Fruit fly (Drosophila melanogaster) whole organism, embryonic: ENCODE data around the gene elfless.

Experiments
- Atf-2 ChIP-seq: fragments of 200-800 bp; sonication (Bioruptor generic); optimal IDR thresholded peaks from 2 replicates; lab custom pipeline; 2016; ENCODE audit warnings: missing biosample characterization, missing genetic modification characterization
- B-H1 ChIP-seq: fragments of 200-800 bp; sonication (Bioruptor generic); IDR thresholded peaks from 3 replicates; pipeline ENCODE4 v1.3.6; 2022; ENCODE audit warnings: missing biosample characterization, missing genetic modification characterization
- Bdp1 ChIP-seq: fragments of 200-800 bp; sonication (Bioruptor generic); optimal IDR thresholded peaks from 3 replicates; lab custom pipeline; 2016; ENCODE audit warnings: missing biosample characterization, missing genetic modification characterization
- CG10267 ChIP-seq: fragments of 200-800 bp; sonication (Bioruptor generic); optimal IDR thresholded peaks from 2 replicates; lab custom pipeline; 2018; ENCODE audit warnings: missing biosample characterization, mild to moderate bottlenecking, missing genetic modification characterization, moderate library complexity
- CG10543 ChIP-seq: fragments of 200-800 bp; sonication (Bioruptor generic); optimal IDR thresholded peaks from 3 replicates; lab custom pipeline; 2017; ENCODE audit warnings: missing biosample characterization, mild to moderate bottlenecking, missing genetic modification characterization, moderate library complexity
- CG10565 ChIP-seq: fragments of 200-800 bp; sonication (Bioruptor generic); optimal IDR thresholded peaks from 3 replicates; lab custom pipeline; 2016; ENCODE audit warnings: missing biosample characterization, mild to moderate bottlenecking, missing genetic modification characterization
- CG10979 ChIP-seq: fragments of 200-800 bp; sonication (Bioruptor generic); optimal IDR thresholded peaks from 2 replicates; lab custom pipeline; 2018; ENCODE audit warnings: missing biosample characterization, mild to moderate bottlenecking, missing genetic modification characterization, moderate library complexity
- CG12659 ChIP-seq: fragments of 200-800 bp; sonication (Bioruptor generic); optimal IDR thresholded peaks from 3 replicates; lab custom pipeline; 2017; ENCODE audit warnings: mild to moderate bottlenecking, missing biosample characterization, missing genetic modification reagents, missing genetic modification characterization
- CG13287 ChIP-seq: fragments of 200-800 bp; sonication (Bioruptor generic); IDR thresholded peaks from 2 replicates; pipeline ENCODE4 v1.3.6; 2022; ENCODE audit warnings: missing biosample characterization, missing genetic modification characterization; ENCODE audit not compliant: partially characterized antibody
- CG14014 ChIP-seq: fragments of 200-800 bp; sonication (Bioruptor generic); IDR thresholded peaks from 2 replicates; pipeline ENCODE4 v1.3.6; 2022; ENCODE audit warnings: missing biosample characterization, missing genetic modification characterization
- CG14050 ChIP-seq: fragments of 200-800 bp; sonication (Bioruptor generic); IDR thresholded peaks from 3 replicates; pipeline ENCODE4 v1.3.6; 2022; ENCODE audit warnings: missing biosample characterization, missing genetic modification characterization
- CG14441 ChIP-seq: fragments of 200-800 bp; sonication (Bioruptor generic); IDR thresholded peaks from 2 replicates; pipeline ENCODE4 v1.3.6; 2022; ENCODE audit warnings: missing biosample characterization, missing genetic modification characterization
- CG18764 ChIP-seq: fragments of 200-800 bp; sonication (Bioruptor generic); optimal IDR thresholded peaks from 3 replicates; lab custom pipeline; 2016; ENCODE audit warnings: missing biosample characterization, missing genetic modification characterization
- CG2875 ChIP-seq: fragments of 200-800 bp; sonication (Bioruptor generic); optimal IDR thresholded peaks from 2 replicates; lab custom pipeline; 2017; ENCODE audit warnings: missing biosample characterization, mild to moderate bottlenecking, missing genetic modification characterization, missing genetic modification reagents
- CG31224 ChIP-seq: fragments of 200-800 bp; sonication (Bioruptor generic); IDR thresholded peaks from 2 replicates; pipeline ENCODE4 v1.3.6; 2022; ENCODE audit warnings: missing biosample characterization, missing genetic modification characterization
- CG4617 ChIP-seq: fragments of 200-800 bp; sonication (Bioruptor generic); optimal IDR thresholded peaks from 3 replicates; lab custom pipeline; 2016; ENCODE audit warnings: missing biosample characterization, missing genetic modification characterization, borderline replicate concordance
- CG8388 ChIP-seq: fragments of 200-800 bp; sonication (Bioruptor generic); optimal IDR thresholded peaks from 2 replicates; lab custom pipeline; 2019; ENCODE audit warnings: missing biosample characterization, mild to moderate bottlenecking, missing genetic modification characterization, moderate library complexity
- CG9876 ChIP-seq: fragments of 200-800 bp; sonication (Bioruptor generic); optimal IDR thresholded peaks from 2 replicates; lab custom pipeline; 2016; ENCODE audit warnings: missing biosample characterization, missing genetic modification characterization
- D ChIP-seq, 2 experiments: fragments of 200-800 bp in 1 of 2; fragments of >200 bp in 1 of 2; sonication (Bioruptor generic) in 1 of 2; optimal IDR thresholded peaks; 2 replicates in 1 of 2; 3 replicates in 1 of 2; lab custom pipeline; 2017; ENCODE audit warnings: mild to moderate bottlenecking in 1 of 2, missing biosample characterization in 1 of 2, missing genetic modification characterization in 1 of 2, missing genetic modification reagents in 1 of 2
- D19A ChIP-seq: fragments of 200-800 bp; optimal IDR thresholded peaks from 3 replicates; lab custom pipeline; 2019; ENCODE audit warnings: missing biosample characterization, mild to moderate bottlenecking, missing genetic modification characterization, moderate library complexity
- Dad ChIP-seq: fragments of 200-800 bp; sonication (Bioruptor generic); optimal IDR thresholded peaks from 3 replicates; lab custom pipeline; 2016; ENCODE audit warnings: missing biosample characterization, missing genetic modification characterization
- Dbx ChIP-seq: fragments of 200-800 bp; sonication (Bioruptor generic); IDR thresholded peaks from 3 replicates; pipeline ENCODE4 v1.3.6; 2022; ENCODE audit warnings: missing biosample characterization, missing genetic modification characterization
- Dip2 ChIP-seq: fragments of 200-800 bp; sonication (Bioruptor generic); IDR thresholded peaks from 2 replicates; pipeline ENCODE4 v1.3.6; 2022; ENCODE audit warnings: missing biosample characterization, missing genetic modification characterization
- Dref ChIP-seq: fragments of 200-800 bp; sonication (Bioruptor generic); IDR thresholded peaks from 2 replicates; pipeline ENCODE4 v1.3.6; 2022; ENCODE audit warnings: missing biosample characterization, missing genetic modification characterization
- H2.0 ChIP-seq: fragments of 200-800 bp; sonication (Bioruptor generic); IDR thresholded peaks from 2 replicates; pipeline ENCODE4 v1.3.6; 2022; ENCODE audit warnings: missing biosample characterization, missing genetic modification characterization
- Hr51 ChIP-seq, 2 experiments: fragments of 200-800 bp; sonication (Bioruptor generic); optimal IDR thresholded peaks; 2 replicates in 1 of 2; 3 replicates in 1 of 2; lab custom pipeline; 2016 to 2018; ENCODE audit warnings: missing biosample characterization in 2 of 2, missing genetic modification characterization in 2 of 2, mild to moderate bottlenecking in 1 of 2, moderate library complexity in 1 of 2
- Jarid2 ChIP-seq: fragments of 200-800 bp; sonication (Bioruptor generic); optimal IDR thresholded peaks from 3 replicates; lab custom pipeline; 2017; ENCODE audit warnings: mild to moderate bottlenecking, missing biosample characterization, missing genetic modification reagents, missing genetic modification characterization
- Mad ChIP-seq: fragments of 200-800 bp; sonication (Bioruptor generic); optimal IDR thresholded peaks from 2 replicates; lab custom pipeline; 2016; ENCODE audit warnings: missing biosample characterization, missing genetic modification characterization
- Meics ChIP-seq: fragments of 200-800 bp; sonication (Bioruptor generic); optimal IDR thresholded peaks from 2 replicates; lab custom pipeline; 2017; ENCODE audit warnings: missing biosample characterization, mild to moderate bottlenecking, missing genetic modification characterization
- Neu2 ChIP-seq: fragments of 200-800 bp; sonication (Bioruptor generic); optimal IDR thresholded peaks from 3 replicates; lab custom pipeline; 2016; ENCODE audit warnings: missing biosample characterization, missing genetic modification characterization, borderline replicate concordance
- al ChIP-seq: fragments of 200-800 bp; sonication (Bioruptor generic); IDR thresholded peaks from 2 replicates; pipeline ENCODE4 v1.3.6; 2022; ENCODE audit warnings: missing biosample characterization, missing genetic modification characterization
- cas ChIP-seq: fragments of 200-800 bp; sonication (Bioruptor generic); IDR thresholded peaks from 2 replicates; pipeline ENCODE4 v1.3.6; 2022; ENCODE audit warnings: missing biosample characterization, missing genetic modification characterization
- crp ChIP-seq, 2 experiments: fragments of 200-800 bp; sonication (Bioruptor generic); optimal IDR thresholded peaks; 2 replicates in 1 of 2; 3 replicates in 1 of 2; lab custom pipeline; 2017; ENCODE audit warnings: missing biosample characterization in 2 of 2, missing genetic modification characterization in 2 of 2, mild to moderate bottlenecking in 1 of 2, moderate library complexity in 1 of 2
- danr ChIP-seq: fragments of 200-800 bp; sonication (Bioruptor generic); IDR thresholded peaks from 2 replicates; pipeline ENCODE4 v1.3.6; 2022; ENCODE audit warnings: missing biosample characterization, missing genetic modification characterization
- disco-r ChIP-seq: fragments of 200-800 bp; sonication (Bioruptor generic); optimal IDR thresholded peaks from 2 replicates; lab custom pipeline; 2016; ENCODE audit warnings: missing biosample characterization, missing genetic modification characterization
- dm ChIP-seq: fragments of 200-800 bp; sonication (Bioruptor generic); optimal IDR thresholded peaks from 3 replicates; lab custom pipeline; 2016; ENCODE audit warnings: missing biosample characterization, missing genetic modification characterization
- ftz-f1 ChIP-seq: fragments of 200-800 bp; sonication (Bioruptor generic); optimal IDR thresholded peaks from 2 replicates; lab custom pipeline; 2016; ENCODE audit warnings: missing biosample characterization, missing genetic modification characterization
- her ChIP-seq: fragments of 200-800 bp; sonication (Bioruptor generic); optimal IDR thresholded peaks from 2 replicates; lab custom pipeline; 2016; ENCODE audit warnings: missing biosample characterization, missing genetic modification characterization
- insv ChIP-seq, 2 experiments: fragments of 200-800 bp; sonication (Bioruptor generic); optimal IDR thresholded peaks; 3 replicates each; lab custom pipeline; 2016 to 2018; ENCODE audit warnings: missing biosample characterization in 2 of 2, missing genetic modification characterization in 2 of 2
- onecut ChIP-seq: fragments of 200-800 bp; sonication (Bioruptor generic); IDR thresholded peaks from 2 replicates; pipeline ENCODE4 v1.3.6; 2022; ENCODE audit warnings: missing biosample characterization, missing genetic modification characterization
- p53 ChIP-seq: fragments of 200-800 bp; sonication (Bioruptor generic); optimal IDR thresholded peaks from 2 replicates; lab custom pipeline; 2016; ENCODE audit warnings: missing biosample characterization, missing genetic modification characterization
- pho ChIP-seq: fragments of 200-800 bp; sonication (Bioruptor generic); optimal IDR thresholded peaks from 2 replicates; lab custom pipeline; 2016; ENCODE audit warnings: missing biosample characterization, missing genetic modification characterization
- pum ChIP-seq: fragments of 200-800 bp; sonication (Bioruptor generic); optimal IDR thresholded peaks from 2 replicates; lab custom pipeline; 2016; ENCODE audit warnings: missing biosample characterization, missing genetic modification characterization
- ranshi ChIP-seq: fragments of 200-800 bp; sonication (Bioruptor generic); IDR thresholded peaks from 2 replicates; pipeline ENCODE4 v1.3.6; 2022; ENCODE audit warnings: missing biosample characterization, missing genetic modification characterization
- schlank ChIP-seq: fragments of 200-800 bp; sonication (Bioruptor generic); optimal IDR thresholded peaks from 2 replicates; lab custom pipeline; 2018; ENCODE audit warnings: missing biosample characterization, mild to moderate bottlenecking, missing genetic modification characterization
- sisA ChIP-seq: fragments of 200-800 bp; sonication (Bioruptor generic); IDR thresholded peaks from 2 replicates; pipeline ENCODE4 v1.3.6; 2022; ENCODE audit warnings: missing biosample characterization, missing genetic modification characterization
- slou ChIP-seq: fragments of 200-800 bp; sonication (Bioruptor generic); optimal IDR thresholded peaks from 3 replicates; lab custom pipeline; 2016; ENCODE audit warnings: missing biosample characterization, missing genetic modification characterization
- trem ChIP-seq: fragments of 200-800 bp; optimal IDR thresholded peaks from 3 replicates; lab custom pipeline; 2019; ENCODE audit warnings: missing biosample characterization, mild to moderate bottlenecking, missing genetic modification characterization, moderate library complexity
- trh ChIP-seq: fragments of 200-800 bp; sonication (Bioruptor generic); optimal IDR thresholded peaks from 2 replicates; lab custom pipeline; 2016; ENCODE audit warnings: missing biosample characterization, missing genetic modification characterization
- zfh1 ChIP-seq: fragments of 200-800 bp; sonication (Bioruptor generic); IDR thresholded peaks from 3 replicates; pipeline ENCODE4 v1.3.6; 2022; ENCODE audit warnings: missing biosample characterization, missing genetic modification characterization

Gene elfless

dm6 chr2L:17963071-17963567 is 48.2 kb downstream of the elfless start, which contains the start of gene CG5674 (continued):
- TF ChIP-seq Dbx (GFP tag; lab: Robert Waterston, UW) (peak; percentile 82), pum (GFP tag; lab: Kevin White, UChicago) (peak; percentile 48), Mad (GFP tag; lab: Kevin White, UChicago) (peak; percentile 49), D (optimal IDR thresholded peaks at IDR 0.05; lab: Kevin White, UChicago) (peak; percentile 56), D (GFP tag; optimal IDR thresholded peaks at IDR 0.05; lab: Kevin White, UChicago) (no peak), zfh1 (GFP tag; lab: Robert Waterston, UW) (peak; percentile 66; the same call in 2 of the 3 replicates), Dip2 (no peak), CG31224 (GFP tag; lab: Robert Waterston, UW) (peak; percentile 24; the same call in 1 of the 2 replicates), CG13287 (GFP tag; lab: Robert Waterston, UW) (peak; percentile 86), Bdp1 (GFP tag; lab: Kevin White, UChicago) (peak; percentile 12), Jarid2 (GFP tag; lab: Kevin White, UChicago) (no peak), CG10543 (GFP tag; lab: Kevin White, UChicago) (no peak), CG9876 (peak; percentile 51), dm (GFP tag; lab: Kevin White, UChicago) (peak; percentile 59), trh (peak; percentile 14), onecut (GFP tag; lab: Robert Waterston, UW) (peak; percentile 63), ranshi (GFP tag; lab: Robert Waterston, UW) (peak; percentile 42), CG4617 (GFP tag; lab: Kevin White, UChicago) (peak; percentile 64), CG14050 (GFP tag; lab: Robert Waterston, UW) (peak; percentile 23; the same call in 1 of the 3 replicates), disco-r (GFP tag; lab: Kevin White, UChicago) (peak; percentile 62), Dref (GFP tag; lab: Robert Waterston, UW) (peak; percentile 99), CG10565 (GFP tag; lab: Kevin White, UChicago) (no peak), H2.0 (GFP tag; lab: Robert Waterston, UW) (0 out of 2 replicates have a peak, but pooled peaks have one; percentile 19), crp (GFP tag; optimal IDR thresholded peaks at IDR 0.05; lab: Kevin White, UChicago) (peak in 1 of 2 experiments; percentile 26), CG14441 (GFP tag; lab: Robert Waterston, UW) (peak; percentile 52), B-H1 (no peak), CG14014 (GFP tag; lab: Robert Waterston, UW) (0 out of 2 replicates have a peak, but pooled peaks have one; percentile 47), pho (GFP tag; lab: Kevin White, UChicago) (peak; percentile 68), her (no peak), Meics (peak; percentile 35), trem (tag; lab: Kevin White, UChicago) (peak; percentile 72), CG12659 (GFP tag; lab: Kevin White, UChicago) (peak; percentile 64), ftz-f1 (GFP tag; lab: Kevin White, UChicago) (no peak), CG10979 (tag; lab: Kevin White, UChicago) (peak; percentile 20), CG18764 (GFP tag; lab: Kevin White, UChicago) (no peak), Neu2 (GFP tag; lab: Kevin White, UChicago) (no peak), schlank (tag; lab: Kevin White, UChicago) (no peak), Atf-2 (GFP tag; lab: Kevin White, UChicago) (peak; percentile 24), insv (GFP tag; optimal IDR thresholded peaks at IDR 0.05; lab: Kevin White, UChicago) (peak in 1 of 2 experiments; percentile 12), p53 (peak; percentile 53), sisA (peak; percentile 48), D19A (tag; lab: Kevin White, UChicago) (no peak), cas (GFP tag; lab: Robert Waterston, UW) (0 out of 2 replicates have a peak, but pooled peaks have one; percentile 41), CG10267 (peak; percentile 54), slou (peak; percentile 44), CG8388 (no peak), Dad (GFP tag; lab: Kevin White, UChicago) (no peak), al (GFP tag; lab: Robert Waterston, UW) (peak; percentile 48), Hr51 (GFP tag; optimal IDR thresholded peaks at IDR 0.05; lab: Kevin White, UChicago) (peak in 1 of 2 experiments; percentile 47), danr (GFP tag; lab: Robert Waterston, UW) (0 out of 2 replicates have a peak, but pooled peaks have one; percentile 34), CG2875 (GFP tag; lab: Kevin White, UChicago) (peak; percentile 5)
